Fruit fly (Drosophila melanogaster) whole organism, wandering third instar larva: ENCODE results near the gene CG32236.

Source experiments
- Dfd ChIP-seq: fragments of >200 bp; optimal IDR thresholded peaks from 2 replicates; lab custom pipeline; 2017; ENCODE audit warnings: missing biosample characterization, missing genetic modification characterization
- GATAd ChIP-seq: sonication (Bioruptor generic); optimal IDR thresholded peaks from 2 replicates; lab custom pipeline; 2016; ENCODE audit warnings: missing biosample characterization, missing genetic modification characterization
- Hr78 ChIP-seq: fragments of >200 bp; optimal IDR thresholded peaks from 2 replicates; lab custom pipeline; 2017; ENCODE audit warnings: missing biosample characterization, missing genetic modification characterization
- Hr83 ChIP-seq: fragments of 200-300 bp; sonication (Bioruptor generic); optimal IDR thresholded peaks from 2 replicates; lab custom pipeline; 2016; ENCODE audit warnings: missing biosample characterization, mild to moderate bottlenecking, missing genetic modification characterization, moderate library complexity; ENCODE audit not compliant: poor library complexity, severe bottlenecking
- jim ChIP-seq: fragments of 175-275, 200-325 bp; sonication (Bioruptor generic); optimal IDR thresholded peaks from 2 replicates; lab custom pipeline; 2016; ENCODE audit warnings: missing biosample characterization, mild to moderate bottlenecking, missing genetic modification characterization
- lola ChIP-seq: fragments of >200 bp; optimal IDR thresholded peaks from 2 replicates; lab custom pipeline; 2017; ENCODE audit warnings: missing biosample characterization, missing genetic modification characterization
- rgr ChIP-seq: fragments of 200-800 bp; sonication (Bioruptor generic); optimal IDR thresholded peaks from 3 replicates; lab custom pipeline; 2016; ENCODE audit warnings: missing biosample characterization, mild to moderate bottlenecking, missing genetic modification characterization
- woc ChIP-seq: sonication (Bioruptor generic); optimal IDR thresholded peaks from 2 replicates; lab custom pipeline; 2016; ENCODE audit warnings: missing biosample characterization, mild to moderate bottlenecking, missing genetic modification characterization

DNA sequence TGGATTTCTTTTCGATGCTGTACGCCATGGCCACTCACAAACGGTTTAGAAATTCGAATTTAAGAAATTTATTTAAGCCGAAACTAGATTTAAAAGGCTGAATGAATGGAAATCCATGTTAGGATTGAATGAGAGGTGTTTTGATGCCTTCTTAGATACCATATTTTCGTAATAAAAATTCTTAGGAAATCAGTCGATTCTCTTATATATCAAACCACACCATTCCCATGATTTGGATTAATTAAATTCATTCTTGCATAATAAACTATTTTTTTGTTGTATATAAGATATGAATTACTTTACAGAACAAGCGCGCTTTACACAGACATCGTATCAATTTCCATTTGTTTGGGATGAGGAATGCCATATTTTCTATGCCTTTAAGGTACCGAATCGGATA lies 21.5 kb upstream of the CG32236 start, which contains the start of gene CG7514:
- no peak for TF ChIP-seq woc (GFP tag; lab: Kevin White, UChicago)
- TF ChIP-seq Dfd (GFP tag; lab: Kevin White, UChicago), result no peak
- no peak for TF ChIP-seq lola
- TF ChIP-seq rgr, result no peak
- TF ChIP-seq Hr83 (GFP tag; lab: Kevin White, UChicago), result no peak
- TF ChIP-seq jim, result no peak
- TF ChIP-seq Hr78, result no peak
- no peak for TF ChIP-seq GATAd (GFP tag; lab: Kevin White, UChicago)
